Fruit fly (Drosophila melanogaster) whole organism, wandering third instar larva: ENCODE data around the gene CG33721.

Experiments
- Abd-B ChIP-seq: fragments of >200 bp; optimal IDR thresholded peaks from 2 replicates; lab custom pipeline; 2017; ENCODE audit warnings: missing biosample characterization, missing genetic modification characterization
- CrebA ChIP-seq: fragments of 200-800 bp; sonication (Bioruptor generic); optimal IDR thresholded peaks from 2 replicates; lab custom pipeline; 2016; ENCODE audit warnings: missing biosample characterization, mild to moderate bottlenecking, missing genetic modification characterization, borderline replicate concordance
- GATAd ChIP-seq: sonication (Bioruptor generic); optimal IDR thresholded peaks from 2 replicates; lab custom pipeline; 2016; ENCODE audit warnings: missing biosample characterization, missing genetic modification characterization
- Hr78 ChIP-seq: fragments of >200 bp; optimal IDR thresholded peaks from 2 replicates; lab custom pipeline; 2017; ENCODE audit warnings: missing biosample characterization, missing genetic modification characterization
- Mio ChIP-seq: sonication (Bioruptor generic); optimal IDR thresholded peaks from 2 replicates; lab custom pipeline; 2016; ENCODE audit warnings: missing biosample characterization, missing genetic modification characterization
- OdsH ChIP-seq: fragments of 200-800 bp; sonication (Bioruptor generic); optimal IDR thresholded peaks from 2 replicates; lab custom pipeline; 2016; ENCODE audit warnings: missing biosample characterization, mild to moderate bottlenecking, missing genetic modification characterization
- brk ChIP-seq: fragments of 200-800 bp; sonication (Bioruptor generic); optimal IDR thresholded peaks from 2 replicates; lab custom pipeline; 2016; ENCODE audit warnings: missing biosample characterization, mild to moderate bottlenecking, missing genetic modification characterization
- dl ChIP-seq, 2 experiments: fragments of 175-275, 200-275 bp in 1 of 2; fragments of 200-275 bp in 1 of 2; sonication (Bioruptor generic); optimal IDR thresholded peaks; lab custom pipeline; 2018; ENCODE audit warnings: mild to moderate bottlenecking in 2 of 2, missing biosample characterization in 2 of 2, missing genetic modification characterization in 2 of 2, moderate library complexity in 2 of 2; ENCODE audit not compliant: partially characterized antibody in 2 of 2, insufficient read depth in 1 of 2
- lola ChIP-seq: fragments of >200 bp; optimal IDR thresholded peaks from 2 replicates; lab custom pipeline; 2017; ENCODE audit warnings: missing biosample characterization, missing genetic modification characterization
- pan ChIP-seq: fragments of >200 bp; optimal IDR thresholded peaks from 2 replicates; lab custom pipeline; 2017
- psq ChIP-seq: fragments of 200-800 bp; sonication (Bioruptor generic); optimal IDR thresholded peaks from 3 replicates; lab custom pipeline; 2017; ENCODE audit warnings: missing biosample characterization, mild to moderate bottlenecking, missing genetic modification characterization, moderate library complexity
- sv ChIP-seq: fragments of 200-800 bp; sonication (Bioruptor generic); optimal IDR thresholded peaks from 3 replicates; lab custom pipeline; 2016; ENCODE audit warnings: missing biosample characterization, missing genetic modification characterization

dm6 chr3R:22288305-22288704 lies 42.6 kb upstream of the CG33721 start:
- TF ChIP-seq pan (lab: Kevin White, UChicago): no peak
- TF ChIP-seq Mio (GFP tag; lab: Kevin White, UChicago): no peak
- TF ChIP-seq GATAd (GFP tag; lab: Kevin White, UChicago): no peak
- no peak for TF ChIP-seq lola
- TF ChIP-seq Hr78: no peak
- TF ChIP-seq OdsH (GFP tag; lab: Kevin White, UChicago): no peak
- TF ChIP-seq CrebA (GFP tag; lab: Kevin White, UChicago): no peak
- TF ChIP-seq dl (GFP tag; optimal IDR thresholded peaks at IDR 0.05; lab: Kevin White, UChicago; ENCODE audit: insufficient read depth in 1 of 2, partially characterized antibody in 2 of 2): no peak
- TF ChIP-seq psq (GFP tag; lab: Kevin White, UChicago): no peak
- TF ChIP-seq Abd-B (GFP tag; lab: Kevin White, UChicago): no peak
- TF ChIP-seq brk (GFP tag; lab: Kevin White, UChicago): no peak
- TF ChIP-seq sv (GFP tag; lab: Kevin White, UChicago): no peak
